Fruit fly (Drosophila melanogaster) whole organism, wandering third instar larva: Measurements from ENCODE around the gene CG12316.

Experiments
- Abd-B ChIP-seq: fragments of >200 bp; optimal IDR thresholded peaks from 2 replicates; lab custom pipeline; 2017; ENCODE audit warnings: missing biosample characterization, missing genetic modification characterization
- CG32264 ChIP-seq: fragments of 200-800 bp; sonication (Bioruptor generic); optimal IDR thresholded peaks from 2 replicates; lab custom pipeline; 2016; ENCODE audit warnings: missing biosample characterization, missing genetic modification characterization
- CG9705 ChIP-seq: fragments of 200-800 bp; sonication (Bioruptor generic); optimal IDR thresholded peaks from 2 replicates; lab custom pipeline; 2018; ENCODE audit warnings: missing biosample characterization, mild to moderate bottlenecking, missing genetic modification characterization
- CrebA ChIP-seq: fragments of 200-800 bp; sonication (Bioruptor generic); optimal IDR thresholded peaks from 2 replicates; lab custom pipeline; 2016; ENCODE audit warnings: missing biosample characterization, mild to moderate bottlenecking, missing genetic modification characterization, borderline replicate concordance
- Dfd ChIP-seq: fragments of >200 bp; optimal IDR thresholded peaks from 2 replicates; lab custom pipeline; 2017; ENCODE audit warnings: missing biosample characterization, missing genetic modification characterization
- Dif ChIP-seq: fragments of 200-275, 200-300 bp; sonication (Bioruptor generic); optimal IDR thresholded peaks from 2 replicates; lab custom pipeline; 2018; ENCODE audit warnings: missing biosample characterization, missing genetic modification characterization; ENCODE audit not compliant: partially characterized antibody
- GATAd ChIP-seq: sonication (Bioruptor generic); optimal IDR thresholded peaks from 2 replicates; lab custom pipeline; 2016; ENCODE audit warnings: missing biosample characterization, missing genetic modification characterization
- HLH106 ChIP-seq: fragments of 200-800 bp; optimal IDR thresholded peaks from 3 replicates; lab custom pipeline; 2019; ENCODE audit warnings: missing biosample characterization, mild to moderate bottlenecking, missing genetic modification characterization, moderate library complexity
- Hnf4 ChIP-seq: fragments of 200-800 bp; sonication (Bioruptor generic); optimal IDR thresholded peaks from 2 replicates; lab custom pipeline; 2016; ENCODE audit warnings: missing biosample characterization, mild to moderate bottlenecking, missing genetic modification characterization
- Hr78 ChIP-seq: fragments of >200 bp; optimal IDR thresholded peaks from 2 replicates; lab custom pipeline; 2017; ENCODE audit warnings: missing biosample characterization, missing genetic modification characterization
- Hr83 ChIP-seq: fragments of 200-300 bp; sonication (Bioruptor generic); optimal IDR thresholded peaks from 2 replicates; lab custom pipeline; 2016; ENCODE audit warnings: missing biosample characterization, mild to moderate bottlenecking, missing genetic modification characterization, moderate library complexity; ENCODE audit not compliant: poor library complexity, severe bottlenecking
- Jra ChIP-seq: sonication (Bioruptor generic); optimal IDR thresholded peaks from 2 replicates; lab custom pipeline; 2016; ENCODE audit warnings: missing biosample characterization, missing genetic modification characterization
- Mio ChIP-seq: sonication (Bioruptor generic); optimal IDR thresholded peaks from 2 replicates; lab custom pipeline; 2016; ENCODE audit warnings: missing biosample characterization, missing genetic modification characterization
- Myc ChIP-seq: fragments of >200 bp; optimal IDR thresholded peaks from 2 replicates; lab custom pipeline; 2017
- N ChIP-seq: fragments of >200 bp; optimal IDR thresholded peaks from 2 replicates; lab custom pipeline; 2018; ENCODE audit warnings: missing biosample characterization, missing external identifiers, missing genetic modification characterization
- OdsH ChIP-seq: fragments of 200-800 bp; sonication (Bioruptor generic); optimal IDR thresholded peaks from 2 replicates; lab custom pipeline; 2016; ENCODE audit warnings: missing biosample characterization, mild to moderate bottlenecking, missing genetic modification characterization
- Rel ChIP-seq, 2 experiments: fragments of 200-800 bp; sonication (Bioruptor generic) in 1 of 2; optimal IDR thresholded peaks; 2 replicates in 1 of 2; 3 replicates in 1 of 2; lab custom pipeline; 2016 to 2019; ENCODE audit warnings: mild to moderate bottlenecking in 2 of 2, missing biosample characterization in 2 of 2, missing genetic modification characterization in 2 of 2, moderate library complexity in 1 of 2
- Sp1 ChIP-seq: fragments of 200-800 bp; sonication (Bioruptor generic); optimal IDR thresholded peaks from 3 replicates; lab custom pipeline; 2019; ENCODE audit warnings: missing biosample characterization, mild to moderate bottlenecking, missing genetic modification characterization, moderate library complexity
- Vsx2 ChIP-seq: fragments of 200-300, 225-300 bp; sonication (Bioruptor generic); optimal IDR thresholded peaks from 2 replicates; lab custom pipeline; 2018; ENCODE audit warnings: missing biosample characterization, missing genetic modification characterization; ENCODE audit not compliant: partially characterized antibody
- br ChIP-seq: fragments of 200-800 bp; sonication (Bioruptor generic); optimal IDR thresholded peaks from 2 replicates; lab custom pipeline; 2016; ENCODE audit warnings: missing biosample characterization, missing genetic modification characterization
- brk ChIP-seq: fragments of 200-800 bp; sonication (Bioruptor generic); optimal IDR thresholded peaks from 2 replicates; lab custom pipeline; 2016; ENCODE audit warnings: missing biosample characterization, mild to moderate bottlenecking, missing genetic modification characterization
- dl ChIP-seq, 2 experiments: fragments of 175-275, 200-275 bp in 1 of 2; fragments of 200-275 bp in 1 of 2; sonication (Bioruptor generic); optimal IDR thresholded peaks; lab custom pipeline; 2018; ENCODE audit warnings: mild to moderate bottlenecking in 2 of 2, missing biosample characterization in 2 of 2, missing genetic modification characterization in 2 of 2, moderate library complexity in 2 of 2; ENCODE audit not compliant: partially characterized antibody in 2 of 2, insufficient read depth in 1 of 2
- dmrt93B ChIP-seq: fragments of 200-800 bp; sonication (Bioruptor generic); optimal IDR thresholded peaks from 2 replicates; lab custom pipeline; 2018; ENCODE audit warnings: missing biosample characterization, mild to moderate bottlenecking, missing genetic modification characterization
- dsf ChIP-seq: sonication (Bioruptor generic); optimal IDR thresholded peaks from 2 replicates; lab custom pipeline; 2016; ENCODE audit warnings: missing biosample characterization, missing genetic modification characterization, borderline replicate concordance
- ey ChIP-seq: fragments of 200-800 bp; sonication (Bioruptor generic); optimal IDR thresholded peaks from 2 replicates; lab custom pipeline; 2016; ENCODE audit warnings: missing biosample characterization, missing genetic modification characterization
- foxo ChIP-seq, 2 experiments: fragments of 200-800 bp; sonication (Bioruptor generic); optimal IDR thresholded peaks; 2 replicates in 1 of 2; 3 replicates in 1 of 2; lab custom pipeline; 2016 to 2017; ENCODE audit warnings: missing biosample characterization in 2 of 2, missing genetic modification characterization in 2 of 2
- fru ChIP-seq: fragments of 200-800 bp; sonication (Bioruptor generic); optimal IDR thresholded peaks from 3 replicates; lab custom pipeline; 2016; ENCODE audit warnings: missing biosample characterization, mild to moderate bottlenecking, missing genetic modification characterization
- h ChIP-seq: fragments of 200-800 bp; sonication (Bioruptor generic); optimal IDR thresholded peaks from 3 replicates; lab custom pipeline; 2016; ENCODE audit warnings: missing biosample characterization, mild to moderate bottlenecking, missing genetic modification characterization
- jim ChIP-seq: fragments of 175-275, 200-325 bp; sonication (Bioruptor generic); optimal IDR thresholded peaks from 2 replicates; lab custom pipeline; 2016; ENCODE audit warnings: missing biosample characterization, mild to moderate bottlenecking, missing genetic modification characterization
- lola ChIP-seq: fragments of >200 bp; optimal IDR thresholded peaks from 2 replicates; lab custom pipeline; 2017; ENCODE audit warnings: missing biosample characterization, missing genetic modification characterization
- pan ChIP-seq: fragments of >200 bp; optimal IDR thresholded peaks from 2 replicates; lab custom pipeline; 2017
- psq ChIP-seq: fragments of 200-800 bp; sonication (Bioruptor generic); optimal IDR thresholded peaks from 3 replicates; lab custom pipeline; 2017; ENCODE audit warnings: missing biosample characterization, mild to moderate bottlenecking, missing genetic modification characterization, moderate library complexity
- rgr ChIP-seq: fragments of 200-800 bp; sonication (Bioruptor generic); optimal IDR thresholded peaks from 3 replicates; lab custom pipeline; 2016; ENCODE audit warnings: missing biosample characterization, mild to moderate bottlenecking, missing genetic modification characterization
- sage ChIP-seq: fragments of 200-800 bp; sonication (Bioruptor generic); optimal IDR thresholded peaks from 2 replicates; lab custom pipeline; 2016; ENCODE audit warnings: missing biosample characterization, mild to moderate bottlenecking, missing genetic modification characterization
- sv ChIP-seq: fragments of 200-800 bp; sonication (Bioruptor generic); optimal IDR thresholded peaks from 3 replicates; lab custom pipeline; 2016; ENCODE audit warnings: missing biosample characterization, missing genetic modification characterization
- tai ChIP-seq: sonication (Bioruptor generic); optimal IDR thresholded peaks from 2 replicates; lab custom pipeline; 2016; ENCODE audit warnings: missing biosample characterization, missing genetic modification characterization
- usp ChIP-seq: fragments of >200 bp; optimal IDR thresholded peaks from 2 replicates; lab custom pipeline; 2017; ENCODE audit warnings: missing biosample characterization, missing genetic modification characterization
- woc ChIP-seq: sonication (Bioruptor generic); optimal IDR thresholded peaks from 2 replicates; lab custom pipeline; 2016; ENCODE audit warnings: missing biosample characterization, mild to moderate bottlenecking, missing genetic modification characterization

The CG12316 gene

DNA sequence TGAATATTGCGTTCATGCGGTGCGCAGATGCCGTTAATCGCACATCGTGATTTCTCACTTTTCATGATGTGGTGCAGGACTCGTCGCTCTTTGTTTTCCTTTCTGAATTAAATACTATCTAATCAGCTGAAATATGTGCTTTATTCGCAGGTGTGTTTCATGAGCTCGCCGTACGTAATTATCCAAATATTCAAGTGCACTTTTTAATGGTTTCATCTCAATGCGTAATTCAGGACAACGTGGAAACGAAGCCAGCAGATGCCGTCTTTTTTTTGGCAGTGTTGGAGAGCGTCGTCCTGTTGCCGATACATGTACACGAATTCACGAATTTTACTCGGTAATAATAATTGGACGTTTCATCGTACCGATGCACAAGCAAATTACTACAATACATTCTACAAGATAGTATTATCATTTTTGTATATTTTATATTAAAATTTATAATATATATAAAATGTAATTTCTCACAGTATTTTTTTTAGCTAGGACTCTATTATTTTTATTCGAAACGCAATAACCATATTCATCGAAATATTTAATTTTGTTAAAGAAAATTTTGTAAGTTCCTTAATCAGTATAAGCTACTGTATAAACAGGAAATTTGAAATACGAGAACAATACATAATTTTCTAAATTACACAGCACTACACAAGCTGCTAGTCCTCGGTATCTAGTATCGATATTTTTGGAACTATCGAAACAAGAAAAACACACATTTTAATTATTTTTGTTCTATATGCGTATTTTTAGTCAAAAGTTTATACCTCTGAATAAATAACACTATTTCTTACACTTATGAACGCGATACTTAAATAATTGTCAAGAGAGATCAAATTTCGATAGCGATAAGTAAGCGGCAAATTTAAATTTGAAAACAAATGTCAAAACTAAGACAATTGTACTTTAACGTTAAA lies at the start of gene CG12316:
Gene CG12316, minus strand, starts transcription at position 276 of the 914 bp plus-strand sequence.
- TF ChIP-seq dmrt93B (peak; percentile 91), Vsx2 (GFP tag; lab: Kevin White, UChicago) (no peak), tai (GFP tag; lab: Kevin White, UChicago) (no peak), jim (GFP tag; lab: Kevin White, UChicago) (no peak), Myc (no peak), br (peak; percentile 98), sage (no peak), Mio (peak; percentile 66), Dfd (GFP tag; lab: Kevin White, UChicago) (no peak), N (GFP tag; lab: Kevin White, UChicago) (no peak), Hr78 (GFP tag; lab: Kevin White, UChicago) (no peak), h (GFP tag; lab: Kevin White, UChicago) (peak; percentile 97), HLH106 (peak; percentile 96), usp (GFP tag; lab: Kevin White, UChicago) (no peak), Rel (GFP tag; optimal IDR thresholded peaks at IDR 0.05; lab: Kevin White, UChicago) (peak; percentile 72), Rel (tag; optimal IDR thresholded peaks at IDR 0.05; lab: Kevin White, UChicago) (peak; percentile 86), foxo (GFP tag; optimal IDR thresholded peaks at IDR 0.05; lab: Kevin White, UChicago) (peak; percentile 72 to 96), woc (GFP tag; lab: Kevin White, UChicago) (peak; percentile 89), OdsH (GFP tag; lab: Kevin White, UChicago) (peak; percentile 91), dsf (GFP tag; lab: Kevin White, UChicago) (peak; percentile 87), dl (GFP tag; optimal IDR thresholded peaks at IDR 0.05; lab: Kevin White, UChicago; ENCODE audit: insufficient read depth in 1 of 2, partially characterized antibody in 2 of 2) (no peak), fru (GFP tag; lab: Kevin White, UChicago) (peak; percentile 98), lola (GFP tag; lab: Kevin White, UChicago) (no peak), CG32264 (GFP tag; lab: Kevin White, UChicago) (peak; percentile 93), Sp1 (GFP tag; lab: Kevin White, UChicago) (peak; percentile 97), brk (GFP tag; lab: Kevin White, UChicago) (no peak), psq (GFP tag; lab: Kevin White, UChicago) (peak; percentile 90), GATAd (peak; percentile 72), CrebA (GFP tag; lab: Kevin White, UChicago) (no peak), sv (peak; percentile 86), rgr (GFP tag; lab: Kevin White, UChicago) (peak; percentile 96), Dif (GFP tag; lab: Kevin White, UChicago) (no peak), Hr83 (GFP tag; lab: Kevin White, UChicago) (peak; percentile 31), ey (GFP tag; lab: Kevin White, UChicago) (peak; percentile 95), Hnf4 (GFP tag; lab: Kevin White, UChicago) (peak; percentile 88), CG9705 (GFP tag; lab: Kevin White, UChicago) (peak; percentile 96), pan (lab: Kevin White, UChicago) (no peak), Jra (no peak), Abd-B (GFP tag; lab: Kevin White, UChicago) (no peak)
- TF ChIP-seq, all 38 proteins: peak for 21

- no peak for TF ChIP-seq lola (GFP tag; lab: Kevin White, UChicago)
- peak; percentile 14 for TF ChIP-seq br
- TF ChIP-seq dmrt93B: peak; percentile 9
- peak; percentile 22 for TF ChIP-seq h (GFP tag; lab: Kevin White, UChicago)
- no peak for TF ChIP-seq jim (GFP tag; lab: Kevin White, UChicago)
- no peak for TF ChIP-seq sv
- peak; percentile 56 for TF ChIP-seq Sp1 (GFP tag; lab: Kevin White, UChicago)
- no peak for TF ChIP-seq CG32264 (GFP tag; lab: Kevin White, UChicago)
- TF ChIP-seq HLH106: peak; percentile 61
- TF ChIP-seq OdsH (GFP tag; lab: Kevin White, UChicago): peak; percentile 24
- no peak for TF ChIP-seq CG9705 (GFP tag; lab: Kevin White, UChicago)
- peak; percentile 31 for TF ChIP-seq ey (GFP tag; lab: Kevin White, UChicago)
- peak; percentile 44 for TF ChIP-seq psq (GFP tag; lab: Kevin White, UChicago)
- no peak for TF ChIP-seq Rel (GFP tag; optimal IDR thresholded peaks at IDR 0.05; lab: Kevin White, UChicago)
- TF ChIP-seq Rel (tag; optimal IDR thresholded peaks at IDR 0.05; lab: Kevin White, UChicago): no peak
- no peak for TF ChIP-seq Dif (GFP tag; lab: Kevin White, UChicago)
- peak; percentile 15 for TF ChIP-seq woc (GFP tag; lab: Kevin White, UChicago)
- TF ChIP-seq foxo (GFP tag; optimal IDR thresholded peaks at IDR 0.05; lab: Kevin White, UChicago): peak in 1 of 2 experiments; percentile 49
- TF ChIP-seq Hr83 (GFP tag; lab: Kevin White, UChicago): no peak
- TF ChIP-seq CrebA (GFP tag; lab: Kevin White, UChicago): no peak
- no peak for TF ChIP-seq dl (GFP tag; optimal IDR thresholded peaks at IDR 0.05; lab: Kevin White, UChicago; ENCODE audit: insufficient read depth in 1 of 2, partially characterized antibody in 2 of 2)
- peak; percentile 56 for TF ChIP-seq fru (GFP tag; lab: Kevin White, UChicago)
- no peak for TF ChIP-seq usp (GFP tag; lab: Kevin White, UChicago)
- TF ChIP-seq, all 38 proteins: peak for 11
Observed at dm6 chr3L:15180816-15181215, 44.1 kb upstream of the CG12316 start.
